Fruit fly (Drosophila melanogaster) whole organism, embryonic: ENCODE results near the gene Ppi1.

Experiments used
- ATbp ChIP-seq: fragments of 200-800 bp; sonication (Bioruptor generic); optimal IDR thresholded peaks from 2 replicates; lab custom pipeline; 2017; ENCODE audit warnings: missing biosample characterization, mild to moderate bottlenecking, missing genetic modification characterization, missing genetic modification reagents
- Awh ChIP-seq: fragments of 200-800 bp; sonication (Bioruptor generic); IDR thresholded peaks from 2 replicates; pipeline ENCODE4, ENCODE4 v1.3.6; 2022; ENCODE audit warnings: missing biosample characterization, missing genetic modification characterization
- B-H1 ChIP-seq: fragments of 200-800 bp; sonication (Bioruptor generic); IDR thresholded peaks from 3 replicates; pipeline ENCODE4 v1.3.6; 2022; ENCODE audit warnings: missing biosample characterization, missing genetic modification characterization
- CG10267 ChIP-seq: fragments of 200-800 bp; sonication (Bioruptor generic); optimal IDR thresholded peaks from 2 replicates; lab custom pipeline; 2018; ENCODE audit warnings: missing biosample characterization, mild to moderate bottlenecking, missing genetic modification characterization, moderate library complexity
- CG10431 ChIP-seq: fragments of 200-800 bp; sonication (Bioruptor generic); optimal IDR thresholded peaks from 3 replicates; lab custom pipeline; 2018; ENCODE audit warnings: missing biosample characterization, mild to moderate bottlenecking, missing genetic modification characterization
- CG10959 ChIP-seq: fragments of 200-800 bp; sonication (Bioruptor generic); IDR thresholded peaks from 2 replicates; pipeline ENCODE4 v1.3.6; 2022; ENCODE audit warnings: missing biosample characterization, missing genetic modification characterization
- CG11695 ChIP-seq: fragments of 200-800 bp; sonication (Bioruptor generic); IDR thresholded peaks from 3 replicates; pipeline ENCODE4 v1.3.6; 2022; ENCODE audit warnings: missing biosample characterization, missing genetic modification characterization
- CG13775 ChIP-seq: fragments of 200-800 bp; sonication (Bioruptor generic); optimal IDR thresholded peaks from 3 replicates; lab custom pipeline; 2017; ENCODE audit warnings: missing biosample characterization, mild to moderate bottlenecking, missing genetic modification characterization
- CG1602 ChIP-seq: fragments of 200-800 bp; sonication (Bioruptor generic); optimal IDR thresholded peaks from 3 replicates; lab custom pipeline; 2016; ENCODE audit warnings: missing biosample characterization, missing genetic modification characterization
- CG17186 ChIP-seq: fragments of 200-800 bp; sonication (Bioruptor generic); optimal IDR thresholded peaks from 3 replicates; lab custom pipeline; 2017; ENCODE audit warnings: missing biosample characterization, missing genetic modification reagents, missing genetic modification characterization
- CG17829 ChIP-seq: fragments of 200-800 bp; optimal IDR thresholded peaks from 2 replicates; lab custom pipeline; 2019; ENCODE audit warnings: missing biosample characterization, mild to moderate bottlenecking, missing genetic modification characterization, moderate library complexity
- CG18619 ChIP-seq: fragments of 200-800 bp; sonication (Bioruptor generic); optimal IDR thresholded peaks from 3 replicates; lab custom pipeline; 2017; ENCODE audit warnings: missing biosample characterization, mild to moderate bottlenecking, missing genetic modification characterization
- CG2116 ChIP-seq: fragments of 200-800 bp; sonication (Bioruptor generic); optimal IDR thresholded peaks from 3 replicates; lab custom pipeline; 2018; ENCODE audit warnings: missing biosample characterization, mild to moderate bottlenecking, missing genetic modification characterization
- CG31441 ChIP-seq: fragments of 200-800 bp; sonication (Bioruptor generic); IDR thresholded peaks from 2 replicates; pipeline ENCODE4 v1.3.6; 2022; ENCODE audit warnings: missing biosample characterization, missing genetic modification characterization
- CG3163 ChIP-seq: fragments of 200-800 bp; sonication (Bioruptor generic); optimal IDR thresholded peaks from 3 replicates; lab custom pipeline; 2016; ENCODE audit warnings: missing biosample characterization, missing genetic modification characterization
- CG3838 ChIP-seq: fragments of 200-800 bp; sonication (Bioruptor generic); optimal IDR thresholded peaks from 3 replicates; lab custom pipeline; 2016; ENCODE audit warnings: missing biosample characterization, missing genetic modification characterization
- CG3995 ChIP-seq: fragments of 200-800 bp; sonication (Bioruptor generic); optimal IDR thresholded peaks from 3 replicates; lab custom pipeline; 2016; ENCODE audit warnings: missing biosample characterization, missing genetic modification characterization
- CG42726 ChIP-seq: fragments of 200-800 bp; sonication (Bioruptor generic); IDR thresholded peaks from 2 replicates; pipeline ENCODE4 v1.3.6; 2022; ENCODE audit warnings: missing biosample characterization, missing genetic modification characterization; ENCODE audit not compliant: partially characterized antibody
- CG4360 ChIP-seq: fragments of 200-800 bp; sonication (Bioruptor generic); IDR thresholded peaks from 2 replicates; pipeline ENCODE4 v1.3.6; 2022; ENCODE audit warnings: missing biosample characterization, missing genetic modification characterization
- CG5245 ChIP-seq: fragments of 200-800 bp; sonication (Bioruptor generic); optimal IDR thresholded peaks from 3 replicates; lab custom pipeline; 2016; ENCODE audit warnings: missing biosample characterization, missing genetic modification characterization
- CG6683 ChIP-seq: fragments of 200-800 bp; sonication (Bioruptor generic); optimal IDR thresholded peaks from 2 replicates; lab custom pipeline; 2017; ENCODE audit warnings: missing biosample characterization, mild to moderate bottlenecking, missing genetic modification characterization, missing genetic modification reagents
- CG7372 ChIP-seq: fragments of 200-800 bp; sonication (Bioruptor generic); IDR thresholded peaks from 2 replicates; pipeline ENCODE4 v1.3.6; 2022; ENCODE audit warnings: missing biosample characterization, missing genetic modification characterization
- CG8089 ChIP-seq: fragments of 200-800 bp; sonication (Bioruptor generic); optimal IDR thresholded peaks from 3 replicates; lab custom pipeline; 2016; ENCODE audit warnings: missing biosample characterization, missing genetic modification characterization
- CG9727 ChIP-seq: fragments of 200-800 bp; sonication (Bioruptor generic); optimal IDR thresholded peaks from 3 replicates; lab custom pipeline; 2017; ENCODE audit warnings: missing biosample characterization, mild to moderate bottlenecking, missing genetic modification characterization
- CG9797 ChIP-seq: fragments of 200-800 bp; sonication (Bioruptor generic); optimal IDR thresholded peaks from 3 replicates; lab custom pipeline; 2018; ENCODE audit warnings: missing biosample characterization, mild to moderate bottlenecking, missing genetic modification characterization
- CG9932 ChIP-seq: fragments of 200-800 bp; sonication (Bioruptor generic); IDR thresholded peaks from 2 replicates; pipeline ENCODE4 v1.3.6; 2022; ENCODE audit warnings: missing biosample characterization, missing genetic modification characterization
- Camta ChIP-seq: fragments of 200-800 bp; sonication (Bioruptor generic); optimal IDR thresholded peaks from 2 replicates; lab custom pipeline; 2016; ENCODE audit warnings: missing biosample characterization, missing genetic modification characterization
- Chrac-16 ChIP-seq: fragments of 200-800 bp; sonication (Bioruptor generic); optimal IDR thresholded peaks from 3 replicates; lab custom pipeline; 2016; ENCODE audit warnings: missing biosample characterization, missing genetic modification characterization
- Dek ChIP-seq: fragments of 200-800 bp; sonication (Bioruptor generic); optimal IDR thresholded peaks from 3 replicates; lab custom pipeline; 2019; ENCODE audit warnings: missing biosample characterization, mild to moderate bottlenecking, missing genetic modification characterization, moderate library complexity
- Fer2 ChIP-seq: fragments of 200-800 bp; sonication (Bioruptor generic); optimal IDR thresholded peaks from 2 replicates; lab custom pipeline; 2018; ENCODE audit warnings: missing biosample characterization, mild to moderate bottlenecking, missing genetic modification characterization, moderate library complexity
- HLH54F ChIP-seq: fragments of 200-800 bp; sonication (Bioruptor generic); optimal IDR thresholded peaks from 3 replicates; lab custom pipeline; 2016; ENCODE audit warnings: missing biosample characterization, missing genetic modification characterization
- Hr51 ChIP-seq, 2 experiments: fragments of 200-800 bp; sonication (Bioruptor generic); optimal IDR thresholded peaks; 2 replicates in 1 of 2; 3 replicates in 1 of 2; lab custom pipeline; 2016 to 2018; ENCODE audit warnings: missing biosample characterization in 2 of 2, missing genetic modification characterization in 2 of 2, mild to moderate bottlenecking in 1 of 2, moderate library complexity in 1 of 2
- Kr ChIP-seq: fragments of 200-800 bp; sonication (Bioruptor generic); optimal IDR thresholded peaks from 2 replicates; lab custom pipeline; 2017; ENCODE audit warnings: missing biosample characterization, mild to moderate bottlenecking, missing genetic modification characterization
- Lim3 ChIP-seq: fragments of 200-800 bp; sonication (Bioruptor generic); IDR thresholded peaks from 2 replicates; pipeline ENCODE4 v1.3.6; 2022; ENCODE audit warnings: missing biosample characterization, missing genetic modification characterization
- MTF-1 ChIP-seq: fragments of 200-800 bp; sonication (Bioruptor generic); optimal IDR thresholded peaks from 2 replicates; lab custom pipeline; 2018; ENCODE audit warnings: missing biosample characterization, mild to moderate bottlenecking, missing genetic modification characterization, borderline replicate concordance
- Pdp1 ChIP-seq, 2 experiments: fragments of 200-800 bp; sonication (Bioruptor generic); optimal IDR thresholded peaks; 3 replicates each; lab custom pipeline; 2016; ENCODE audit warnings: missing biosample characterization in 2 of 2, missing genetic modification characterization in 2 of 2, mild to moderate bottlenecking in 1 of 2, moderate library complexity in 1 of 2
- Ravus ChIP-seq: fragments of 200-800 bp; sonication (Bioruptor generic); IDR thresholded peaks from 2 replicates; pipeline ENCODE4 v1.3.6; 2022; ENCODE audit warnings: missing biosample characterization, missing genetic modification characterization
- Scr ChIP-seq: fragments of 200-800 bp; sonication (Bioruptor generic); IDR thresholded peaks from 2 replicates; pipeline ENCODE4 v1.3.6; 2022; ENCODE audit warnings: missing biosample characterization, missing genetic modification characterization; ENCODE audit not compliant: partially characterized antibody
- Sry-δ ChIP-seq: fragments of 200-800 bp; sonication (Bioruptor generic); optimal IDR thresholded peaks from 2 replicates; lab custom pipeline; 2016; ENCODE audit warnings: missing biosample characterization, missing genetic modification characterization
- Xbp1 ChIP-seq: fragments of 200-800 bp; sonication (Bioruptor generic); optimal IDR thresholded peaks from 3 replicates; lab custom pipeline; 2016; ENCODE audit warnings: missing biosample characterization, mild to moderate bottlenecking, missing genetic modification characterization
- cas ChIP-seq: fragments of 200-800 bp; sonication (Bioruptor generic); IDR thresholded peaks from 2 replicates; pipeline ENCODE4 v1.3.6; 2022; ENCODE audit warnings: missing biosample characterization, missing genetic modification characterization
- ewg ChIP-seq: fragments of 200-800 bp; sonication (Bioruptor generic); optimal IDR thresholded peaks from 3 replicates; lab custom pipeline; 2017; ENCODE audit warnings: mild to moderate bottlenecking, missing biosample characterization, missing genetic modification reagents, missing genetic modification characterization
- fd3F ChIP-seq: fragments of 200-800 bp; sonication (Bioruptor generic); optimal IDR thresholded peaks from 2 replicates; lab custom pipeline; 2018; ENCODE audit warnings: missing biosample characterization, mild to moderate bottlenecking, missing genetic modification characterization, moderate library complexity
- knrl ChIP-seq: fragments of 200-800 bp; sonication (Bioruptor generic); IDR thresholded peaks from 3 replicates; pipeline ENCODE4 v1.3.6; 2022; ENCODE audit warnings: missing biosample characterization, missing genetic modification characterization; ENCODE audit not compliant: partially characterized antibody
- prd ChIP-seq, 3 experiments: fragments of >200 bp in 2 of 3; fragments of 200-800 bp in 1 of 3; sonication (Bioruptor generic) in 1 of 3; optimal IDR thresholded peaks in 2 of 3; IDR thresholded peaks in 1 of 3; 2 replicates in 2 of 3; 3 replicates in 1 of 3; pipeline versions ENCODE4 v1.3.6 to Lab custom; 2017 to 2022; ENCODE audit warnings: missing biosample characterization in 1 of 3, missing genetic modification characterization in 1 of 3
- pros ChIP-seq: fragments of 200-800 bp; sonication (Bioruptor generic); optimal IDR thresholded peaks from 3 replicates; lab custom pipeline; 2019; ENCODE audit warnings: missing biosample characterization, mild to moderate bottlenecking, missing genetic modification characterization, moderate library complexity
- pum ChIP-seq: fragments of 200-800 bp; sonication (Bioruptor generic); optimal IDR thresholded peaks from 2 replicates; lab custom pipeline; 2016; ENCODE audit warnings: missing biosample characterization, missing genetic modification characterization
- pzg ChIP-seq: fragments of 200-800 bp; sonication (Bioruptor generic); optimal IDR thresholded peaks from 3 replicates; lab custom pipeline; 2018; ENCODE audit warnings: missing biosample characterization, mild to moderate bottlenecking, missing genetic modification characterization, moderate library complexity
- sim ChIP-seq: fragments of 200-800 bp; sonication (Bioruptor generic); IDR thresholded peaks from 2 replicates; pipeline ENCODE4 v1.3.6; 2022; ENCODE audit warnings: missing biosample characterization, missing genetic modification characterization
- wek ChIP-seq: fragments of 200-800 bp; sonication (Bioruptor generic); optimal IDR thresholded peaks from 3 replicates; lab custom pipeline; 2018; ENCODE audit warnings: missing biosample characterization, mild to moderate bottlenecking, missing genetic modification characterization, moderate library complexity

The Ppi1 gene

DNA sequence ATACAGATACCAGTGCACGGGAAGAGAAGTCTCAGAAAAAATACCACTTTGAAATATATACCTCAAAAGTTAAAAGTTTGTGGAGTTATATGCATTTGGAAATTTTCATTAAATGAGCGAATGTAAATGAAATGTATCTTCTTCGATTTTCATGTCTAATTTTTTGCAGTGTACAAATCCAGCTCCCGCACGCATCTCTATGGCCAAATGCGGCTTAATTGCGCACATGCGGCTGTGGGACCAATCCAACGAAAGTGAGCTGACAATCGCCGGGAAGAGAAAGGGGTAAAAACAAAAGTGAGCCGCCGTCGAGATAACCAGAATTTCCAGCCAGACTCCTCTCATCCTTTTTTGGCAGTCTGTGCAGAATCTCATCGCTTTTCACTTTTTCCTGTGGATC, 35.2 kb upstream of the Ppi1 start (continued):
- peak; percentile 48; the same call in 1 of the 2 replicates for TF ChIP-seq CG31441 (GFP tag; lab: Robert Waterston, UW)
- no peak for TF ChIP-seq CG9932
- no peak for TF ChIP-seq CG6683 (GFP tag; lab: Kevin White, UChicago)
- TF ChIP-seq pum (GFP tag; lab: Kevin White, UChicago): no peak
- no peak for TF ChIP-seq CG3838 (GFP tag; lab: Kevin White, UChicago)
- TF ChIP-seq knrl (GFP tag; lab: Robert Waterston, UW): no peak
- TF ChIP-seq Scr: no peak
- no peak for TF ChIP-seq Dek
- TF ChIP-seq CG3995: no peak
- peak; percentile 34; the same call in 1 of the 2 replicates for TF ChIP-seq Awh (GFP tag; lab: Robert Waterston, UW)
- no peak for TF ChIP-seq CG2116 (GFP tag; lab: Kevin White, UChicago)
- TF ChIP-seq CG7372 (GFP tag; lab: Robert Waterston, UW): no peak
- no peak for TF ChIP-seq CG4360
- no peak for TF ChIP-seq wek (GFP tag; lab: Kevin White, UChicago)
- TF ChIP-seq MTF-1 (GFP tag; lab: Kevin White, UChicago): no peak
- no peak for TF ChIP-seq CG5245 (GFP tag; lab: Kevin White, UChicago)
- TF ChIP-seq HLH54F (GFP tag; lab: Kevin White, UChicago): no peak
- TF ChIP-seq sim: no peak
- TF ChIP-seq CG10431 (GFP tag; lab: Kevin White, UChicago): no peak
- TF ChIP-seq Pdp1 (GFP tag; optimal IDR thresholded peaks at IDR 0.05; lab: Kevin White, UChicago): peak in 1 of 2 experiments; percentile 26
- TF ChIP-seq ATbp (GFP tag; lab: Kevin White, UChicago): peak; percentile 58
- no peak for TF ChIP-seq CG17186
- no peak for TF ChIP-seq cas (GFP tag; lab: Robert Waterston, UW)
- no peak for TF ChIP-seq Camta
- TF ChIP-seq Chrac-16 (GFP tag; lab: Kevin White, UChicago): no peak
- TF ChIP-seq Xbp1 (GFP tag; lab: Kevin White, UChicago): peak; percentile 32
- no peak for TF ChIP-seq fd3F (GFP tag; lab: Kevin White, UChicago)
- no peak for TF ChIP-seq CG10959
- TF ChIP-seq pzg (GFP tag; lab: Kevin White, UChicago): no peak
- no peak for TF ChIP-seq CG3163 (GFP tag; lab: Kevin White, UChicago)
- peak; percentile 25 for TF ChIP-seq ewg (GFP tag; lab: Kevin White, UChicago)
- TF ChIP-seq Lim3 (GFP tag; lab: Robert Waterston, UW): no peak
- TF ChIP-seq B-H1 (GFP tag; lab: Robert Waterston, UW): no peak; the same call in 2 of the 3 replicates
- no peak for TF ChIP-seq Kr (GFP tag; lab: Kevin White, UChicago)
- peak in 1 of 2 experiments; percentile 49 for TF ChIP-seq Hr51 (GFP tag; optimal IDR thresholded peaks at IDR 0.05; lab: Kevin White, UChicago)
- peak; percentile 9 for TF ChIP-seq CG8089
- TF ChIP-seq pros (GFP tag; lab: Kevin White, UChicago): no peak
- TF ChIP-seq CG11695 (GFP tag; lab: Robert Waterston, UW): 0 out of 3 replicates have a peak, but pooled peaks have one; percentile 12
- TF ChIP-seq CG18619 (GFP tag; lab: Kevin White, UChicago): no peak
- TF ChIP-seq CG17829 (tag; lab: Kevin White, UChicago): no peak
- TF ChIP-seq Ravus: no peak
- TF ChIP-seq CG1602 (GFP tag; lab: Kevin White, UChicago): no peak
- TF ChIP-seq CG10267 (tag; lab: Kevin White, UChicago): no peak
- TF ChIP-seq CG13775 (GFP tag; lab: Kevin White, UChicago): no peak
- TF ChIP-seq Sry-δ: no peak
- TF ChIP-seq CG42726 (GFP tag; lab: Robert Waterston, UW): no peak
- no peak for TF ChIP-seq CG9797 (GFP tag; lab: Kevin White, UChicago)
- no peak for TF ChIP-seq Fer2 (tag; lab: Kevin White, UChicago)
- no peak for TF ChIP-seq CG9727
- no peak for TF ChIP-seq prd (optimal IDR thresholded peaks at IDR 0.05; lab: Kevin White, UChicago)
- peak; percentile 72; the same call in 2 of the 3 replicates for TF ChIP-seq prd (GFP tag; IDR thresholded peaks at IDR 0.05; lab: Robert Waterston, UW)
